Fruit fly (Drosophila melanogaster) whole organism, embryonic: Measurements from ENCODE around the gene Trpgamma.
A peak's percentile ranks its signal among the peaks of the same experiment; 100 is the strongest.

Experiments used
- CG1024 ChIP-seq: fragments of 200-800 bp; sonication (Bioruptor generic); IDR thresholded peaks from 2 replicates; pipeline ENCODE4 v1.3.6; 2022; ENCODE audit warnings: missing biosample characterization, missing genetic modification characterization
- CG10654 ChIP-seq: fragments of 200-800 bp; sonication (Bioruptor generic); optimal IDR thresholded peaks from 2 replicates; lab custom pipeline; 2016; ENCODE audit warnings: missing biosample characterization, missing genetic modification characterization
- CG11085 ChIP-seq: fragments of 200-800 bp; sonication (Bioruptor generic); IDR thresholded peaks from 2 replicates; pipeline ENCODE4 v1.3.6; 2022; ENCODE audit warnings: missing biosample characterization, missing genetic modification characterization
- CG1603 ChIP-seq: fragments of 200-800 bp; sonication (Bioruptor generic); optimal IDR thresholded peaks from 2 replicates; lab custom pipeline; 2019; ENCODE audit warnings: missing biosample characterization, mild to moderate bottlenecking, missing genetic modification characterization, moderate library complexity
- CG16813 ChIP-seq: fragments of 200-800 bp; sonication (Bioruptor generic); IDR thresholded peaks from 3 replicates; pipeline ENCODE4 v1.3.6; 2022; ENCODE audit warnings: missing biosample characterization, missing genetic modification characterization; ENCODE audit not compliant: partially characterized antibody
- CG18262 ChIP-seq: fragments of 200-800 bp; optimal IDR thresholded peaks from 3 replicates; lab custom pipeline; 2019; ENCODE audit warnings: missing biosample characterization, mild to moderate bottlenecking, missing genetic modification characterization, moderate library complexity
- CG18764 ChIP-seq: fragments of 200-800 bp; sonication (Bioruptor generic); optimal IDR thresholded peaks from 3 replicates; lab custom pipeline; 2016; ENCODE audit warnings: missing biosample characterization, missing genetic modification characterization
- CG2120 ChIP-seq: fragments of 200-800 bp; sonication (Bioruptor generic); optimal IDR thresholded peaks from 3 replicates; lab custom pipeline; 2016; ENCODE audit warnings: missing biosample characterization, missing genetic modification characterization
- CG31224 ChIP-seq: fragments of 200-800 bp; sonication (Bioruptor generic); IDR thresholded peaks from 2 replicates; pipeline ENCODE4 v1.3.6; 2022; ENCODE audit warnings: missing biosample characterization, missing genetic modification characterization
- CG5953 ChIP-seq: fragments of 200-800 bp; sonication (Bioruptor generic); IDR thresholded peaks from 2 replicates; pipeline ENCODE4 v1.3.6; 2022; ENCODE audit warnings: missing biosample characterization, missing genetic modification characterization
- CG6683 ChIP-seq: fragments of 200-800 bp; sonication (Bioruptor generic); optimal IDR thresholded peaks from 2 replicates; lab custom pipeline; 2017; ENCODE audit warnings: missing biosample characterization, mild to moderate bottlenecking, missing genetic modification characterization, missing genetic modification reagents
- CG7786 ChIP-seq: fragments of 200-800 bp; sonication (Bioruptor generic); optimal IDR thresholded peaks from 2 replicates; lab custom pipeline; 2016; ENCODE audit warnings: missing biosample characterization, missing genetic modification characterization
- CG7928 ChIP-seq: fragments of 200-800 bp; sonication (Bioruptor generic); optimal IDR thresholded peaks from 2 replicates; lab custom pipeline; 2017; ENCODE audit warnings: missing biosample characterization, mild to moderate bottlenecking, missing genetic modification characterization
- CG7963 ChIP-seq: fragments of 200-800 bp; sonication (Bioruptor generic); IDR thresholded peaks from 3 replicates; pipeline ENCODE4 v1.3.6; 2022; ENCODE audit warnings: missing biosample characterization, missing genetic modification characterization; ENCODE audit not compliant: partially characterized antibody
- CG8281 ChIP-seq: fragments of 200-800 bp; sonication (Bioruptor generic); optimal IDR thresholded peaks from 2 replicates; lab custom pipeline; 2018; ENCODE audit warnings: missing biosample characterization, mild to moderate bottlenecking, missing genetic modification characterization, moderate library complexity
- CG9797 ChIP-seq: fragments of 200-800 bp; sonication (Bioruptor generic); optimal IDR thresholded peaks from 3 replicates; lab custom pipeline; 2018; ENCODE audit warnings: missing biosample characterization, mild to moderate bottlenecking, missing genetic modification characterization
- CG9876 ChIP-seq: fragments of 200-800 bp; sonication (Bioruptor generic); optimal IDR thresholded peaks from 2 replicates; lab custom pipeline; 2016; ENCODE audit warnings: missing biosample characterization, missing genetic modification characterization
- Gsc ChIP-seq: fragments of 200-800 bp; sonication (Bioruptor generic); IDR thresholded peaks from 2 replicates; pipeline ENCODE4 v1.3.6; 2022; ENCODE audit warnings: missing biosample characterization, missing genetic modification characterization
- HHEX ChIP-seq: fragments of 200-800 bp; sonication (Bioruptor generic); optimal IDR thresholded peaks from 3 replicates; lab custom pipeline; 2017; ENCODE audit warnings: missing biosample characterization, mild to moderate bottlenecking, missing genetic modification characterization, missing genetic modification reagents
- HmgD ChIP-seq: fragments of 200-800 bp; sonication (Bioruptor generic); optimal IDR thresholded peaks from 3 replicates; lab custom pipeline; 2016; ENCODE audit warnings: missing biosample characterization, missing genetic modification characterization
- Hr51 ChIP-seq, 2 experiments: fragments of 200-800 bp; sonication (Bioruptor generic); optimal IDR thresholded peaks; 2 replicates in 1 of 2; 3 replicates in 1 of 2; lab custom pipeline; 2016 to 2018; ENCODE audit warnings: missing biosample characterization in 2 of 2, missing genetic modification characterization in 2 of 2, mild to moderate bottlenecking in 1 of 2, moderate library complexity in 1 of 2
- Hr78 ChIP-seq, 2 experiments: fragments of 200-800 bp in 1 of 2; fragments of >200 bp in 1 of 2; sonication (Bioruptor generic) in 1 of 2; optimal IDR thresholded peaks; 2 replicates each; lab custom pipeline; 2017 to 2019; ENCODE audit warnings: missing biosample characterization in 2 of 2, missing genetic modification characterization in 2 of 2, mild to moderate bottlenecking in 1 of 2, moderate library complexity in 1 of 2
- Med ChIP-seq: fragments of 200-800 bp; sonication (Bioruptor generic); peaks from one replicate; lab custom pipeline; 2016; ENCODE audit warnings: missing biosample characterization, missing genetic modification characterization, mild to moderate bottlenecking, inconsistent platforms, moderate library complexity
- Mes4 ChIP-seq: fragments of 200-800 bp; sonication (Bioruptor generic); optimal IDR thresholded peaks from 2 replicates; lab custom pipeline; 2016; ENCODE audit warnings: missing biosample characterization, missing genetic modification characterization
- NC2β ChIP-seq: fragments of 200-800 bp; sonication (Bioruptor generic); optimal IDR thresholded peaks from 2 replicates; lab custom pipeline; 2016; ENCODE audit warnings: missing biosample characterization, missing genetic modification characterization
- Nf-YC ChIP-seq: fragments of 200-800 bp; optimal IDR thresholded peaks from 3 replicates; lab custom pipeline; 2019; ENCODE audit warnings: missing biosample characterization, mild to moderate bottlenecking, missing genetic modification characterization, moderate library complexity
- Opbp ChIP-seq: fragments of 200-800 bp; sonication (Bioruptor generic); IDR thresholded peaks from 3 replicates; pipeline ENCODE4 v1.3.6; 2022; ENCODE audit warnings: missing biosample characterization, missing genetic modification characterization; ENCODE audit not compliant: partially characterized antibody
- abd-A ChIP-seq: fragments of 200-800 bp; sonication (Bioruptor generic); optimal IDR thresholded peaks from 3 replicates; lab custom pipeline; 2019; ENCODE audit warnings: missing biosample characterization, mild to moderate bottlenecking, missing genetic modification characterization, moderate library complexity
- bsh ChIP-seq, 2 experiments: fragments of 200-800 bp; sonication (Bioruptor generic); optimal IDR thresholded peaks; 2 replicates each; lab custom pipeline; 2017 to 2018; ENCODE audit warnings: mild to moderate bottlenecking in 2 of 2, missing biosample characterization in 2 of 2, missing genetic modification characterization in 2 of 2, moderate library complexity in 1 of 2
- cato ChIP-seq: fragments of 200-800 bp; sonication (Bioruptor generic); optimal IDR thresholded peaks from 2 replicates; lab custom pipeline; 2016; ENCODE audit warnings: missing biosample characterization, missing genetic modification characterization, borderline replicate concordance
- chif ChIP-seq, 2 experiments: fragments of 200-800 bp; sonication (Bioruptor generic); optimal IDR thresholded peaks; 3 replicates each; lab custom pipeline; 2016; ENCODE audit warnings: missing biosample characterization in 2 of 2, missing genetic modification characterization in 2 of 2
- croc ChIP-seq: fragments of 200-800 bp; sonication (Bioruptor generic); conservative IDR thresholded peaks from 3 replicates; pipeline ENCODE4 v1.3.6; 2022; ENCODE audit warnings: missing biosample characterization, missing genetic modification characterization
- crol ChIP-seq: fragments of 200-800 bp; sonication (Bioruptor generic); IDR thresholded peaks from 2 replicates; pipeline ENCODE4 v1.3.6; 2022; ENCODE audit warnings: missing biosample characterization, missing genetic modification characterization
- en ChIP-seq: fragments of 200-800 bp; sonication (Bioruptor generic); optimal IDR thresholded peaks from 2 replicates; lab custom pipeline; 2016; ENCODE audit warnings: missing biosample characterization, missing genetic modification characterization
- fd102C ChIP-seq: fragments of 200-800 bp; sonication (Bioruptor generic); optimal IDR thresholded peaks from 2 replicates; lab custom pipeline; 2018; ENCODE audit warnings: missing biosample characterization, mild to moderate bottlenecking, missing genetic modification characterization, moderate library complexity
- gcm2 ChIP-seq: fragments of 200-800 bp; sonication (Bioruptor generic); optimal IDR thresholded peaks from 2 replicates; lab custom pipeline; 2016; ENCODE audit warnings: missing biosample characterization, missing genetic modification characterization
- gem ChIP-seq: fragments of 200-800 bp; sonication (Bioruptor generic); optimal IDR thresholded peaks from 2 replicates; lab custom pipeline; 2019; ENCODE audit warnings: missing biosample characterization, mild to moderate bottlenecking, missing genetic modification characterization, moderate library complexity
- h ChIP-seq: fragments of >200 bp; optimal IDR thresholded peaks from 2 replicates; lab custom pipeline; 2017
- mam ChIP-seq: fragments of 200-800 bp; sonication (Bioruptor generic); optimal IDR thresholded peaks from 3 replicates; lab custom pipeline; 2016; ENCODE audit warnings: missing biosample characterization, missing genetic modification characterization
- onecut ChIP-seq: fragments of 200-800 bp; sonication (Bioruptor generic); IDR thresholded peaks from 2 replicates; pipeline ENCODE4 v1.3.6; 2022; ENCODE audit warnings: missing biosample characterization, missing genetic modification characterization
- org-1 ChIP-seq: fragments of 200-800 bp; sonication (Bioruptor generic); optimal IDR thresholded peaks from 2 replicates; lab custom pipeline; 2017; ENCODE audit warnings: missing biosample characterization, missing genetic modification characterization
- pum ChIP-seq: fragments of 200-800 bp; sonication (Bioruptor generic); optimal IDR thresholded peaks from 2 replicates; lab custom pipeline; 2016; ENCODE audit warnings: missing biosample characterization, missing genetic modification characterization
- scrt ChIP-seq: fragments of 200-800 bp; sonication (Bioruptor generic); optimal IDR thresholded peaks from 2 replicates; lab custom pipeline; 2018; ENCODE audit warnings: missing biosample characterization, mild to moderate bottlenecking, missing genetic modification characterization, moderate library complexity
- sim ChIP-seq: fragments of 200-800 bp; sonication (Bioruptor generic); IDR thresholded peaks from 2 replicates; pipeline ENCODE4 v1.3.6; 2022; ENCODE audit warnings: missing biosample characterization, missing genetic modification characterization
- sob ChIP-seq: fragments of 200-800 bp; sonication (Bioruptor generic); IDR thresholded peaks from 2 replicates; pipeline ENCODE4 v1.3.6; 2022; ENCODE audit warnings: missing biosample characterization, missing genetic modification characterization
- wek ChIP-seq: fragments of 200-800 bp; sonication (Bioruptor generic); optimal IDR thresholded peaks from 3 replicates; lab custom pipeline; 2018; ENCODE audit warnings: missing biosample characterization, mild to moderate bottlenecking, missing genetic modification characterization, moderate library complexity
- z ChIP-seq: fragments of 200-800 bp; sonication (Bioruptor generic); IDR thresholded peaks from 3 replicates; pipeline ENCODE4 v1.3.6; 2022; ENCODE audit warnings: missing biosample characterization, missing genetic modification characterization
- zfh2 ChIP-seq: fragments of 200-800 bp; sonication (Bioruptor generic); optimal IDR thresholded peaks from 2 replicates; lab custom pipeline; 2016; ENCODE audit warnings: missing biosample characterization, missing genetic modification characterization

Gene Trpgamma

DNA sequence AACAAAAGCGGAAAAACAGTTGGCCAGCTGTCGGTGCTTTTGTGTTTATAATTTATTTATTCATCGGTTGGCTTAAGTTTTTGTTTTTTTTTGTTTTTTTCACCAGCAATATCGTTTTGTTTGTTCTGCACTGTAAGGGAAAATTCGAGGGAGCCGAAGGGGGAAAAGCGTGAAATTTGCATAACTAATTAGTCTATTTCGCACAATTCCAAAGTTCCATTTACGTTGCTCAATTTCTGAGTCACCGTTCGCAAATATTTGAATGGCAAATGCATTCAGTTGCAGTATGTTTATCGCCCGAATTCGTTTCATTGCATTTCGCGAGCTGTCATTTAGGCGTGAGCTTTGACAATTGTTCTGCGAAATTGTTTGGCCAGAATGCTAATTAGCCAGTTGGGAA is 23.0 kb downstream of the Trpgamma start:
- TF ChIP-seq CG31224 (GFP tag; lab: Robert Waterston, UW), result no peak
- no peak for TF ChIP-seq sim (GFP tag; lab: Robert Waterston, UW)
- TF ChIP-seq org-1 (GFP tag; lab: Kevin White, UChicago), result no peak
- TF ChIP-seq CG9797 (GFP tag; lab: Kevin White, UChicago), result no peak
- TF ChIP-seq chif (GFP tag; optimal IDR thresholded peaks at IDR 0.05; lab: Kevin White, UChicago), result no peak
- no peak for TF ChIP-seq gcm2 (GFP tag; lab: Kevin White, UChicago)
- no peak for TF ChIP-seq pum (GFP tag; lab: Kevin White, UChicago)
- no peak for TF ChIP-seq zfh2 (GFP tag; lab: Kevin White, UChicago)
- TF ChIP-seq CG16813 (GFP tag; lab: Robert Waterston, UW), result no peak
- no peak for TF ChIP-seq croc (GFP tag; lab: Robert Waterston, UW)
- TF ChIP-seq HHEX (GFP tag; lab: Kevin White, UChicago), result no peak
- TF ChIP-seq fd102C (GFP tag; lab: Kevin White, UChicago), result no peak
- no peak for TF ChIP-seq bsh (GFP tag; optimal IDR thresholded peaks at IDR 0.05; lab: Kevin White, UChicago)
- TF ChIP-seq Gsc (GFP tag; lab: Robert Waterston, UW), result no peak
- TF ChIP-seq z, result no peak
- no peak for TF ChIP-seq CG5953 (GFP tag; lab: Robert Waterston, UW)
- no peak for TF ChIP-seq wek
- no peak for TF ChIP-seq NC2β (GFP tag; lab: Kevin White, UChicago)
- TF ChIP-seq h (lab: Kevin White, UChicago), result no peak
- TF ChIP-seq, all 482 proteins: peak for 0

DNA sequence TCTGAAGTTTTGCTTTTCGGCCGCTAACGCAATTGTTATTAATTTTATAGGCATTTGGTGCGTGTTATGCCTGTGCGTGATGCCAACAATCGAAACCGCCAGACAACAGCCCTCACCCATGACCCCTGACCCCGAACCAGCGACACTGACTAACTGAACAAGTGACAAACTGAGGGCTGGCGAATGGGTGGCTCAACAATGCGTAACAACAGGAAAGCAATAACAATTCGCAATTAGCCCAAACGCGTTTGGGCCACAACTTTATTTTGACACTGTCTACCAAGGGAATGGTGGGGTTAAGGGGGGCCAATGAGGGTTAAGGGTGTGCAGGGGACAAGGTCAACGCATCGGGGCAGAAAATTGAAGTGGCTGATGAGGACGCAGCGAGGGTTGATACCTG is 27.6 kb downstream of the Trpgamma start:
- TF ChIP-seq crol (GFP tag; lab: Robert Waterston, UW), result peak; percentile 32; the same call in 1 of the 2 replicates
- peak; percentile 67 for TF ChIP-seq Med (GFP tag; lab: Kevin White, UChicago)
- no peak for TF ChIP-seq scrt
- TF ChIP-seq CG8281 (tag; lab: Kevin White, UChicago), result peak; percentile 86
- peak in 1 of 2 experiments; percentile 74 for TF ChIP-seq Hr78 (GFP tag; optimal IDR thresholded peaks at IDR 0.05; lab: Kevin White, UChicago)
- TF ChIP-seq Gsc (GFP tag; lab: Robert Waterston, UW), result no peak
- TF ChIP-seq abd-A (tag; lab: Kevin White, UChicago), result peak; percentile 75
- TF ChIP-seq, all 482 proteins: peak for 5

dm6 chr2L:16647773-16648172 is 28.7 kb downstream of the Trpgamma start:
- TF ChIP-seq CG2120 (GFP tag; lab: Kevin White, UChicago), result peak; percentile 68
- peak; percentile 63 for TF ChIP-seq sob (GFP tag; lab: Robert Waterston, UW)
- TF ChIP-seq en (GFP tag; lab: Kevin White, UChicago), result no peak
- TF ChIP-seq CG7963 (GFP tag; lab: Robert Waterston, UW), result no peak
- TF ChIP-seq CG9876, result no peak
- TF ChIP-seq CG18262 (tag; lab: Kevin White, UChicago), result peak; percentile 39
- no peak for TF ChIP-seq cato (GFP tag; lab: Kevin White, UChicago)
- no peak for TF ChIP-seq zfh2 (GFP tag; lab: Kevin White, UChicago)
- TF ChIP-seq CG1024 (GFP tag; lab: Robert Waterston, UW), result no peak
- no peak for TF ChIP-seq mam (GFP tag; lab: Kevin White, UChicago)
- TF ChIP-seq CG1603 (tag; lab: Kevin White, UChicago), result peak; percentile 21
- peak; percentile 57 for TF ChIP-seq CG6683 (GFP tag; lab: Kevin White, UChicago)
- no peak for TF ChIP-seq CG7786 (GFP tag; lab: Kevin White, UChicago)
- peak; percentile 26 for TF ChIP-seq CG10654
- no peak for TF ChIP-seq CG18764 (GFP tag; lab: Kevin White, UChicago)
- peak; percentile 50 for TF ChIP-seq onecut (GFP tag; lab: Robert Waterston, UW)
- TF ChIP-seq Nf-YC (tag; lab: Kevin White, UChicago), result peak; percentile 36
- TF ChIP-seq CG7928 (GFP tag; lab: Kevin White, UChicago), result no peak
- no peak for TF ChIP-seq CG11085 (GFP tag; lab: Robert Waterston, UW)
- peak; percentile 42 to 60 for TF ChIP-seq Hr51 (GFP tag; optimal IDR thresholded peaks at IDR 0.05; lab: Kevin White, UChicago)
- peak; percentile 73 for TF ChIP-seq gem (tag; lab: Kevin White, UChicago)
- TF ChIP-seq HmgD (GFP tag; lab: Kevin White, UChicago), result no peak
- TF ChIP-seq Opbp (GFP tag; lab: Robert Waterston, UW), result no peak
- TF ChIP-seq Mes4 (GFP tag; lab: Kevin White, UChicago), result no peak
